Worm (Caenorhabditis elegans) whole organism, late embryonic: ENCODE results near the gene gst-6.

Experiments used
- C08G9.2 ChIP-seq: sonication (generic microtip); optimal IDR thresholded peaks from 2 replicates; lab custom pipeline; 2016; ENCODE audit warnings: mild to moderate bottlenecking, missing genetic modification characterization, moderate library complexity, missing compliant biosample characterization
- K09A11.1 ChIP-seq: sonication (generic microtip); optimal IDR thresholded peaks from 2 replicates; lab custom pipeline; 2017; ENCODE audit warnings: antibody characterized with exemption, mild to moderate bottlenecking, missing genetic modification characterization, missing compliant biosample characterization; ENCODE audit not compliant: insufficient read depth
- ahr-1 ChIP-seq: sonication (generic microtip); optimal IDR thresholded peaks from 2 replicates; lab custom pipeline; 2016; ENCODE audit warnings: missing genetic modification characterization, missing compliant biosample characterization
- ama-1 ChIP-seq: fragments of 150-350 bp; optimal IDR thresholded peaks from 2 replicates; lab custom pipeline; 2014
- ceh-19 ChIP-seq: fragments of 200-800 bp; sonication (Bioruptor generic); optimal IDR thresholded peaks from 2 replicates; lab custom pipeline; 2018; ENCODE audit warnings: mild to moderate bottlenecking, missing genetic modification characterization, missing compliant biosample characterization
- ceh-2 ChIP-seq: sonication (generic microtip); optimal IDR thresholded peaks from 2 replicates; lab custom pipeline; 2016; ENCODE audit warnings: missing genotype, missing genetic modification characterization, missing compliant biosample characterization
- ceh-34 ChIP-seq: sonication (generic microtip); optimal IDR thresholded peaks from 2 replicates; lab custom pipeline; 2016; ENCODE audit warnings: mild to moderate bottlenecking, missing genetic modification characterization, missing compliant biosample characterization
- ceh-48 ChIP-seq: sonication (generic microtip); optimal IDR thresholded peaks from 2 replicates; lab custom pipeline; 2016; ENCODE audit warnings: missing genetic modification characterization, inconsistent platforms, missing compliant biosample characterization
- fkh-10 ChIP-seq: fragments of 150-350 bp; optimal IDR thresholded peaks from 2 replicates; lab custom pipeline; 2014; ENCODE audit warnings: missing biosample characterization, missing genetic modification reagents, missing genetic modification characterization
- hlh-30 ChIP-seq: sonication (generic microtip); optimal IDR thresholded peaks from 2 replicates; lab custom pipeline; 2017; ENCODE audit warnings: antibody characterized with exemption, missing genetic modification characterization, missing compliant biosample characterization; ENCODE audit not compliant: insufficient read depth
- npax-4 ChIP-seq: sonication (generic microtip); optimal IDR thresholded peaks from 2 replicates; lab custom pipeline; 2016; ENCODE audit warnings: missing genetic modification characterization, missing compliant biosample characterization
- pax-1 ChIP-seq: fragments of 150-350 bp; optimal IDR thresholded peaks from 2 replicates; lab custom pipeline; 2014; ENCODE audit warnings: missing biosample characterization, missing genetic modification characterization
- pha-4 ChIP-seq: fragments of 150-350 bp; optimal IDR thresholded peaks from 2 replicates; lab custom pipeline; 2018; ENCODE audit warnings: missing biosample characterization, missing genetic modification reagents, missing genetic modification characterization
- unc-86 ChIP-seq: sonication (generic microtip); optimal IDR thresholded peaks from 2 replicates; lab custom pipeline; 2016; ENCODE audit warnings: missing genetic modification characterization, missing compliant biosample characterization

- no peak for TF ChIP-seq pha-4 (tag; lab: Kevin White, UChicago)
- peak; percentile 35 for TF ChIP-seq npax-4
- TF ChIP-seq C08G9.2 (tag; lab: Kevin White, UChicago), result peak; percentile 45
- peak; percentile 20 for TF ChIP-seq pax-1
- peak; percentile 30 for TF ChIP-seq ceh-48 (tag; lab: Kevin White, UChicago)
- TF ChIP-seq ceh-19 (GFP tag; lab: Kevin White, UChicago), result no peak
- TF ChIP-seq hlh-30 (tag; lab: Kevin White, UChicago), result peak; percentile 64
- peak; percentile 29 for TF ChIP-seq ceh-2 (tag; lab: Kevin White, UChicago)
- TF ChIP-seq ceh-34, result peak; percentile 83
- TF ChIP-seq ama-1 (lab: Kevin White, UChicago), result no peak
- peak; percentile 68 for TF ChIP-seq unc-86 (tag; lab: Kevin White, UChicago)
- TF ChIP-seq K09A11.1, result peak; percentile 28
- no peak for TF ChIP-seq ahr-1 (tag; lab: Kevin White, UChicago)
- TF ChIP-seq fkh-10 (GFP tag; lab: Kevin White, UChicago), result no peak
These were observed 28.0 kb upstream of the gst-6 start, which contains the start of gene dnj-9 for ce11 chrII:4851594-4852106.
